Worm (Caenorhabditis elegans) whole organism, midembryonic: Measurements from ENCODE around the gene nac-2.

Experiments used
- T22C8.4 ChIP-seq: fragments of 200-800 bp; sonication (Bioruptor generic); IDR thresholded peaks from 2 replicates; pipeline ENCODE4 v1.3.6; 2022; ENCODE audit warnings: missing genetic modification characterization, missing compliant biosample characterization
- cog-1 ChIP-seq: sonication (generic microtip); optimal IDR thresholded peaks from 2 replicates; lab custom pipeline; 2016; ENCODE audit warnings: missing genetic modification characterization, missing compliant biosample characterization
- flt-1 ChIP-seq: fragments of 200-800 bp; sonication (Bioruptor generic); IDR thresholded peaks from 2 replicates; pipeline ENCODE4 v1.3.6; 2022; ENCODE audit warnings: missing genetic modification characterization, missing compliant biosample characterization
- klf-2 ChIP-seq: fragments of 200-800 bp; sonication (Bioruptor generic); conservative IDR thresholded peaks from 2 replicates; pipeline ENCODE4 v1.3.6; 2022; ENCODE audit warnings: missing genetic modification reagents, missing genetic modification characterization, missing compliant biosample characterization
- med-1 ChIP-seq: sonication (generic microtip); optimal IDR thresholded peaks from 2 replicates; lab custom pipeline; 2017; ENCODE audit warnings: missing genetic modification characterization, mild to moderate bottlenecking, missing compliant biosample characterization, antibody characterized with exemption, missing genetic modification reagents; ENCODE audit not compliant: insufficient read depth
- tab-1 ChIP-seq: fragments of 200-800 bp; sonication (Bioruptor generic); IDR thresholded peaks from 2 replicates; pipeline ENCODE4 v1.3.6; 2022; ENCODE audit warnings: missing genetic modification characterization, missing compliant biosample characterization
- ztf-23 ChIP-seq: fragments of 200-800 bp; sonication (Bioruptor generic); IDR thresholded peaks from 2 replicates; pipeline ENCODE4 v1.3.6; 2022; ENCODE audit warnings: missing genetic modification reagents, missing genetic modification characterization, missing compliant biosample characterization
- ztf-29 ChIP-seq: fragments of 200-800 bp; sonication (Bioruptor generic); IDR thresholded peaks from 2 replicates; pipeline ENCODE4 v1.3.6; 2022; ENCODE audit warnings: missing genetic modification reagents, missing genetic modification characterization, missing compliant biosample characterization

DNA sequence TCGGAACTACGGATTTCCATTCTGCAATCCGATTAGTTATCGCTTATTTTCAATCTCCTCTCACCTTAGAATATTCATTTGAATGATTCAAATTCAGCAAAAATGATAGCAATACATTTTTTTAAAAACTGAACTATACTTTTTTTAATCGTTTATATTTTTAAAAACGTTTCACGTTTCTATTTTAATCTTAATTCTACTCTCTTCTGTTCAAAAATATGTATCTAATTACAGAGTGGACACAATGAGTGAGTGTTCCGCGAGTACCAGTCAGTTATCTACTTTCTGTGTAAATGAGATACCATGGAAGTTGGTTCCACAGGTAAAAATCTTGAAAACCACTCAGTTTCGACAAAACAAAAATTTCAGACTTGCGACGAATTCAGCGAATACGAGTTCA lies 40.6 kb downstream of the nac-2 start, which contains the start of the genes F59B2.15 and zif-1:
- no peak for TF ChIP-seq T22C8.4
- TF ChIP-seq ztf-29 (GFP tag; lab: Robert Waterston, UW), result no peak
- no peak for TF ChIP-seq tab-1 (GFP tag; lab: Robert Waterston, UW)
- no peak for TF ChIP-seq flt-1
- no peak for TF ChIP-seq klf-2 (GFP tag; lab: Robert Waterston, UW)
- TF ChIP-seq med-1 (GFP tag; lab: Kevin White, UChicago), result no peak
- TF ChIP-seq cog-1, result no peak
- no peak for TF ChIP-seq ztf-23 (GFP tag; lab: Robert Waterston, UW)
